Fruit fly (Drosophila melanogaster) whole organism, embryonic: ENCODE measurements around the gene CG17154.

Experiments used
- Ada2b ChIP-seq: fragments of 200-800 bp; sonication (Bioruptor generic); IDR thresholded peaks from 2 replicates; pipeline ENCODE4 v1.3.6; 2022; ENCODE audit warnings: missing biosample characterization, missing genetic modification characterization
- BEAF-32 ChIP-seq: fragments of 200-800 bp; sonication (Bioruptor generic); optimal IDR thresholded peaks from 3 replicates; lab custom pipeline; 2017; ENCODE audit warnings: missing biosample characterization, missing genetic modification characterization, mild to moderate bottlenecking, moderate library complexity, missing genetic modification reagents
- C15 ChIP-seq: fragments of 200-800 bp; sonication (Bioruptor generic); IDR thresholded peaks from 3 replicates; pipeline ENCODE4 v1.3.6; 2022; ENCODE audit warnings: missing biosample characterization, missing genetic modification characterization
- CG10366 ChIP-seq: fragments of 200-800 bp; sonication (Bioruptor generic); IDR thresholded peaks from 2 replicates; pipeline ENCODE4 v1.3.6; 2022; ENCODE audit warnings: missing biosample characterization, missing genetic modification characterization
- CG11560 ChIP-seq: fragments of 200-800 bp; sonication (Bioruptor generic); IDR thresholded peaks from 3 replicates; pipeline ENCODE4 v1.3.6; 2022; ENCODE audit warnings: missing biosample characterization, missing genetic modification characterization
- CG12071 ChIP-seq: fragments of 200-800 bp; sonication (Bioruptor generic); optimal IDR thresholded peaks from 3 replicates; lab custom pipeline; 2018; ENCODE audit warnings: missing biosample characterization, mild to moderate bottlenecking, missing genetic modification characterization
- CG12391 ChIP-seq: fragments of 200-800 bp; sonication (Bioruptor generic); optimal IDR thresholded peaks from 3 replicates; lab custom pipeline; 2018; ENCODE audit warnings: missing biosample characterization, mild to moderate bottlenecking, missing genetic modification characterization, moderate library complexity
- CG14965 ChIP-seq: fragments of 200-800 bp; sonication (Bioruptor generic); optimal IDR thresholded peaks from 2 replicates; lab custom pipeline; 2016; ENCODE audit warnings: missing biosample characterization, missing genetic modification characterization, borderline replicate concordance
- CG17829 ChIP-seq: fragments of 200-800 bp; optimal IDR thresholded peaks from 2 replicates; lab custom pipeline; 2019; ENCODE audit warnings: missing biosample characterization, mild to moderate bottlenecking, missing genetic modification characterization, moderate library complexity
- CG18599 ChIP-seq: fragments of 200-800 bp; sonication (Bioruptor generic); optimal IDR thresholded peaks from 3 replicates; lab custom pipeline; 2017; ENCODE audit warnings: missing biosample characterization, missing genetic modification characterization, mild to moderate bottlenecking, moderate library complexity, missing genetic modification reagents
- CG2678 ChIP-seq: fragments of 200-800 bp; sonication (Bioruptor generic); optimal IDR thresholded peaks from 3 replicates; lab custom pipeline; 2019; ENCODE audit warnings: missing biosample characterization, mild to moderate bottlenecking, missing genetic modification characterization, moderate library complexity
- CG34376 ChIP-seq: fragments of 200-800 bp; sonication (Bioruptor generic); optimal IDR thresholded peaks from 2 replicates; lab custom pipeline; 2018; ENCODE audit warnings: missing biosample characterization, mild to moderate bottlenecking, missing genetic modification characterization
- CG4404 ChIP-seq: fragments of 200-800 bp; sonication (Bioruptor generic); IDR thresholded peaks from 2 replicates; pipeline ENCODE4 v1.3.6; 2022; ENCODE audit warnings: missing biosample characterization, missing genetic modification characterization
- CG4424 ChIP-seq: fragments of 200-800 bp; sonication (Bioruptor generic); optimal IDR thresholded peaks from 3 replicates; lab custom pipeline; 2016; ENCODE audit warnings: missing biosample characterization, missing genetic modification characterization
- CG4820 ChIP-seq: fragments of 200-800 bp; sonication (Bioruptor generic); optimal IDR thresholded peaks from 3 replicates; lab custom pipeline; 2016; ENCODE audit warnings: missing biosample characterization, missing genetic modification characterization
- CG6791 ChIP-seq: fragments of 200-800 bp; sonication (Bioruptor generic); IDR thresholded peaks from 3 replicates; pipeline ENCODE4 v1.3.6; 2022; ENCODE audit warnings: missing biosample characterization, missing genetic modification characterization; ENCODE audit not compliant: partially characterized antibody
- CG6854 ChIP-seq: fragments of 200-800 bp; sonication (Bioruptor generic); optimal IDR thresholded peaks from 3 replicates; lab custom pipeline; 2017; ENCODE audit warnings: missing biosample characterization, mild to moderate bottlenecking, missing genetic modification characterization
- CG7928 ChIP-seq: fragments of 200-800 bp; sonication (Bioruptor generic); optimal IDR thresholded peaks from 2 replicates; lab custom pipeline; 2017; ENCODE audit warnings: missing biosample characterization, mild to moderate bottlenecking, missing genetic modification characterization
- CG7987 ChIP-seq: fragments of 200-800 bp; sonication (Bioruptor generic); optimal IDR thresholded peaks from 2 replicates; lab custom pipeline; 2018; ENCODE audit warnings: missing biosample characterization, mild to moderate bottlenecking, missing genetic modification characterization, moderate library complexity
- CG9437 ChIP-seq: fragments of 200-800 bp; sonication (Bioruptor generic); optimal IDR thresholded peaks from 2 replicates; lab custom pipeline; 2018; ENCODE audit warnings: missing biosample characterization, mild to moderate bottlenecking, missing genetic modification characterization
- Dll ChIP-seq: fragments of 200-800 bp; sonication (Bioruptor generic); IDR thresholded peaks from 4 replicates; pipeline ENCODE4 v1.3.6; 2022; ENCODE audit warnings: missing biosample characterization, missing genetic modification characterization; ENCODE audit not compliant: partially characterized antibody
- HmgD ChIP-seq: fragments of 200-800 bp; sonication (Bioruptor generic); optimal IDR thresholded peaks from 3 replicates; lab custom pipeline; 2016; ENCODE audit warnings: missing biosample characterization, missing genetic modification characterization
- Hr39 ChIP-seq: fragments of >200 bp; optimal IDR thresholded peaks from 2 replicates; lab custom pipeline; 2017
- Nf-YA ChIP-seq: fragments of 200-800 bp; sonication (Bioruptor generic); IDR thresholded peaks from 2 replicates; pipeline ENCODE4 v1.3.6; 2022; ENCODE audit warnings: missing biosample characterization, missing genetic modification characterization
- Ravus ChIP-seq: fragments of 200-800 bp; sonication (Bioruptor generic); IDR thresholded peaks from 2 replicates; pipeline ENCODE4 v1.3.6; 2022; ENCODE audit warnings: missing biosample characterization, missing genetic modification characterization
- Sox102F ChIP-seq: fragments of 200-800 bp; sonication (Bioruptor generic); optimal IDR thresholded peaks from 2 replicates; lab custom pipeline; 2018; ENCODE audit warnings: missing biosample characterization, mild to moderate bottlenecking, missing genetic modification characterization, moderate library complexity
- Stat92E ChIP-seq, 3 experiments: fragments of >200 bp in 2 of 3; fragments of 200-800 bp in 1 of 3; sonication (Bioruptor generic) in 1 of 3; optimal IDR thresholded peaks; 2 replicates each; lab custom pipeline; 2017 to 2019; ENCODE audit warnings: missing biosample characterization in 3 of 3, missing genetic modification characterization in 3 of 3, mild to moderate bottlenecking in 1 of 3, moderate library complexity in 1 of 3
- Taf1 ChIP-seq: fragments of 200-800 bp; sonication (Bioruptor generic); IDR thresholded peaks from 2 replicates; pipeline ENCODE4 v1.3.6; 2022; ENCODE audit warnings: missing biosample characterization, missing genetic modification characterization
- Xbp1 ChIP-seq: fragments of 200-800 bp; sonication (Bioruptor generic); optimal IDR thresholded peaks from 3 replicates; lab custom pipeline; 2016; ENCODE audit warnings: missing biosample characterization, mild to moderate bottlenecking, missing genetic modification characterization
- az2 ChIP-seq: fragments of 200-800 bp; sonication (Bioruptor generic); optimal IDR thresholded peaks from 3 replicates; lab custom pipeline; 2016; ENCODE audit warnings: missing biosample characterization, missing genetic modification characterization
- bab2 ChIP-seq: fragments of 200-800 bp; sonication (Bioruptor generic); optimal IDR thresholded peaks from 2 replicates; lab custom pipeline; 2016; ENCODE audit warnings: missing biosample characterization, missing genetic modification characterization
- bigmax ChIP-seq: fragments of 200-800 bp; sonication (Bioruptor generic); optimal IDR thresholded peaks from 2 replicates; lab custom pipeline; 2018; ENCODE audit warnings: missing biosample characterization, mild to moderate bottlenecking, missing genetic modification characterization
- cg ChIP-seq: fragments of 200-800 bp; sonication (Bioruptor generic); optimal IDR thresholded peaks from 3 replicates; lab custom pipeline; 2019; ENCODE audit warnings: missing biosample characterization, mild to moderate bottlenecking, missing genetic modification characterization, moderate library complexity
- crp ChIP-seq, 2 experiments: fragments of 200-800 bp; sonication (Bioruptor generic); optimal IDR thresholded peaks; 2 replicates in 1 of 2; 3 replicates in 1 of 2; lab custom pipeline; 2017; ENCODE audit warnings: missing biosample characterization in 2 of 2, missing genetic modification characterization in 2 of 2, mild to moderate bottlenecking in 1 of 2, moderate library complexity in 1 of 2
- dm ChIP-seq: fragments of 200-800 bp; sonication (Bioruptor generic); optimal IDR thresholded peaks from 3 replicates; lab custom pipeline; 2016; ENCODE audit warnings: missing biosample characterization, missing genetic modification characterization
- gfzf ChIP-seq: fragments of 200-800 bp; sonication (Bioruptor generic); optimal IDR thresholded peaks from 2 replicates; lab custom pipeline; 2016; ENCODE audit warnings: missing biosample characterization, mild to moderate bottlenecking, missing genetic modification characterization, moderate library complexity
- gt ChIP-seq: fragments of 200-800 bp; sonication (Bioruptor generic); IDR thresholded peaks from 2 replicates; pipeline ENCODE4 v1.3.6; 2022; ENCODE audit warnings: missing biosample characterization, missing genetic modification characterization
- kay ChIP-seq: fragments of 200-800 bp; sonication (Bioruptor generic); optimal IDR thresholded peaks from 2 replicates; lab custom pipeline; 2016; ENCODE audit warnings: missing biosample characterization, missing genetic modification characterization
- lab ChIP-seq: fragments of 200-800 bp; sonication (Bioruptor generic); optimal IDR thresholded peaks from 3 replicates; lab custom pipeline; 2017; ENCODE audit warnings: missing biosample characterization, missing genetic modification characterization, mild to moderate bottlenecking, moderate library complexity, missing genetic modification reagents
- mam ChIP-seq: fragments of 200-800 bp; sonication (Bioruptor generic); optimal IDR thresholded peaks from 3 replicates; lab custom pipeline; 2016; ENCODE audit warnings: missing biosample characterization, missing genetic modification characterization
- otp ChIP-seq: fragments of 200-800 bp; sonication (Bioruptor generic); IDR thresholded peaks from 3 replicates; pipeline ENCODE4, ENCODE4 v1.3.6; 2022; ENCODE audit warnings: missing biosample characterization, missing genetic modification characterization
- scrt ChIP-seq: fragments of 200-800 bp; sonication (Bioruptor generic); optimal IDR thresholded peaks from 2 replicates; lab custom pipeline; 2018; ENCODE audit warnings: missing biosample characterization, mild to moderate bottlenecking, missing genetic modification characterization, moderate library complexity
- sna ChIP-seq: fragments of 200-800 bp; sonication (Bioruptor generic); IDR thresholded peaks from 2 replicates; pipeline ENCODE4 v1.3.6; 2022; ENCODE audit warnings: missing biosample characterization, missing genetic modification characterization; ENCODE audit not compliant: partially characterized antibody
- wor ChIP-seq: fragments of 200-800 bp; sonication (Bioruptor generic); IDR thresholded peaks from 2 replicates; pipeline ENCODE4 v1.3.6; 2022; ENCODE audit warnings: missing biosample characterization, missing genetic modification characterization
- zfh2 ChIP-seq: fragments of 200-800 bp; sonication (Bioruptor generic); optimal IDR thresholded peaks from 2 replicates; lab custom pipeline; 2016; ENCODE audit warnings: missing biosample characterization, missing genetic modification characterization

CG17154 gene

DNA sequence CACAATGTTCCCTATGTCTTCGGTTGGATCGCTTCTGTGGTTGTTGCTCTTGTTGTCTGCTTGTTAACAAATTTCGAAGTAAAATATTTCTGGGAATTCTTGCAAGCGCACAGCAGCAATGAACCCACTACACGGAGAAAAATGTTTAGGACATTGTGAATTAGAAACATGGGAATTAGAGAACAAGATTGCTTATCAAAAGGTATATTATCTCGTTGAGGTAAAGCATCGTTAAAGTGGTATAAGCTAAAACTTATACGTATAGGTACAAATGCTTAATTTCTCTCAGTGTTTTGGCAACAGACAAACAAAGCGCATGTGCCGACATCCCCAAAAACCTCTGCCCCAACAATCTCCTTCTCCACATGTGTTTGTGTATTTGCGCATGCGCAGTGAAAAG lies 34.7 kb upstream of the CG17154 start (continued):
- TF ChIP-seq CG18599 (GFP tag; lab: Kevin White, UChicago) (peak; percentile 31), BEAF-32 (no peak), gfzf (no peak), Ada2b (peak; percentile 52), lab (GFP tag; lab: Kevin White, UChicago) (peak; percentile 7), Stat92E (GFP tag; optimal IDR thresholded peaks at IDR 0.05; lab: Kevin White, UChicago) (peak in 1 of 3 experiments; percentile 87), CG14965 (no peak), CG12391 (peak; percentile 22), CG4820 (GFP tag; lab: Kevin White, UChicago) (peak; percentile 77), CG17829 (tag; lab: Kevin White, UChicago) (peak; percentile 30), sna (GFP tag; lab: Robert Waterston, UW) (no peak), wor (GFP tag; lab: Robert Waterston, UW) (no peak), bab2 (GFP tag; lab: Kevin White, UChicago) (peak; percentile 26), CG10366 (GFP tag; lab: Robert Waterston, UW) (peak; percentile 46; the same call in 1 of the 2 replicates), crp (GFP tag; optimal IDR thresholded peaks at IDR 0.05; lab: Kevin White, UChicago) (no peak), scrt (no peak), cg (GFP tag; lab: Kevin White, UChicago) (no peak), C15 (GFP tag; lab: Robert Waterston, UW) (no peak), Ravus (GFP tag; lab: Robert Waterston, UW) (no peak), CG6854 (GFP tag; lab: Kevin White, UChicago) (no peak), zfh2 (GFP tag; lab: Kevin White, UChicago) (no peak), Sox102F (peak; percentile 45), Dll (GFP tag; lab: Robert Waterston, UW) (no peak), Taf1 (GFP tag; lab: Robert Waterston, UW) (no peak), CG7987 (GFP tag; lab: Kevin White, UChicago) (no peak), CG4404 (GFP tag; lab: Robert Waterston, UW) (no peak), gt (GFP tag; lab: Robert Waterston, UW) (no peak), CG2678 (tag; lab: Kevin White, UChicago) (peak; percentile 30), CG7928 (no peak), Xbp1 (peak; percentile 9), az2 (GFP tag; lab: Kevin White, UChicago) (peak; percentile 36), Hr39 (lab: Kevin White, UChicago) (no peak), CG6791 (GFP tag; lab: Robert Waterston, UW) (no peak), kay (peak; percentile 32), CG9437 (no peak), CG11560 (tag; lab: Robert Waterston, UW) (no peak), bigmax (GFP tag; lab: Kevin White, UChicago) (no peak), otp (GFP tag; lab: Robert Waterston, UW) (peak; percentile 66; the same call in 1 of the 3 replicates), HmgD (no peak), Nf-YA (GFP tag; lab: Robert Waterston, UW) (peak; percentile 51; the same call in 1 of the 2 replicates), CG34376 (no peak), CG4424 (GFP tag; lab: Kevin White, UChicago) (peak; percentile 34), dm (GFP tag; lab: Kevin White, UChicago) (no peak), CG12071 (GFP tag; lab: Kevin White, UChicago) (no peak), mam (no peak)
